Fruit fly (Drosophila melanogaster) whole organism, embryonic: ENCODE measurements around the gene solo.

ENCODE experiments used
- Ada2b ChIP-seq: fragments of 200-800 bp; sonication (Bioruptor generic); IDR thresholded peaks from 2 replicates; pipeline ENCODE4 v1.3.6; 2022; ENCODE audit warnings: missing biosample characterization, missing genetic modification characterization
- CG10543 ChIP-seq: fragments of 200-800 bp; sonication (Bioruptor generic); optimal IDR thresholded peaks from 3 replicates; lab custom pipeline; 2017; ENCODE audit warnings: missing biosample characterization, mild to moderate bottlenecking, missing genetic modification characterization, moderate library complexity
- CG11247 ChIP-seq: fragments of 200-800 bp; sonication (Bioruptor generic); IDR thresholded peaks from 2 replicates; pipeline ENCODE4 v1.3.6; 2022; ENCODE audit warnings: missing biosample characterization, missing genetic modification characterization
- CG12219 ChIP-seq: fragments of 200-800 bp; sonication (Bioruptor generic); optimal IDR thresholded peaks from 3 replicates; lab custom pipeline; 2018; ENCODE audit warnings: missing biosample characterization, mild to moderate bottlenecking, missing genetic modification characterization
- CG13775 ChIP-seq: fragments of 200-800 bp; sonication (Bioruptor generic); optimal IDR thresholded peaks from 3 replicates; lab custom pipeline; 2017; ENCODE audit warnings: missing biosample characterization, mild to moderate bottlenecking, missing genetic modification characterization
- CG14667 ChIP-seq: fragments of 200-800 bp; sonication (Bioruptor generic); IDR thresholded peaks from 2 replicates; pipeline ENCODE4 v1.3.6; 2022; ENCODE audit warnings: missing biosample characterization, missing genetic modification characterization
- CG15073 ChIP-seq: fragments of 200-800 bp; sonication (Bioruptor generic); optimal IDR thresholded peaks from 2 replicates; lab custom pipeline; 2016; ENCODE audit warnings: missing biosample characterization, missing genetic modification characterization
- CG2120 ChIP-seq: fragments of 200-800 bp; sonication (Bioruptor generic); optimal IDR thresholded peaks from 3 replicates; lab custom pipeline; 2016; ENCODE audit warnings: missing biosample characterization, missing genetic modification characterization
- CG2202 ChIP-seq: fragments of 200-800 bp; sonication (Bioruptor generic); optimal IDR thresholded peaks from 2 replicates; lab custom pipeline; 2018; ENCODE audit warnings: missing biosample characterization, mild to moderate bottlenecking, missing genetic modification characterization
- CG30403 ChIP-seq: fragments of 200-800 bp; sonication (Bioruptor generic); optimal IDR thresholded peaks from 3 replicates; lab custom pipeline; 2016; ENCODE audit warnings: missing biosample characterization, missing genetic modification characterization
- CG33213 ChIP-seq: fragments of 200-800 bp; sonication (Bioruptor generic); optimal IDR thresholded peaks from 3 replicates; lab custom pipeline; 2016; ENCODE audit warnings: missing biosample characterization, missing genetic modification characterization
- CG4282 ChIP-seq: fragments of 200-800 bp; sonication (Bioruptor generic); optimal IDR thresholded peaks from 2 replicates; lab custom pipeline; 2016; ENCODE audit warnings: missing biosample characterization, missing genetic modification characterization
- CG4820 ChIP-seq: fragments of 200-800 bp; sonication (Bioruptor generic); optimal IDR thresholded peaks from 3 replicates; lab custom pipeline; 2016; ENCODE audit warnings: missing biosample characterization, missing genetic modification characterization
- CG6254 ChIP-seq: fragments of 200-800 bp; sonication (Bioruptor generic); optimal IDR thresholded peaks from 3 replicates; lab custom pipeline; 2017; ENCODE audit warnings: mild to moderate bottlenecking, missing biosample characterization, missing genetic modification reagents, missing genetic modification characterization
- CG6689 ChIP-seq: fragments of 200-800 bp; sonication (Bioruptor generic); IDR thresholded peaks from 2 replicates; pipeline ENCODE4 v1.3.6; 2022; ENCODE audit warnings: missing biosample characterization, missing genetic modification characterization
- Dad ChIP-seq: fragments of 200-800 bp; sonication (Bioruptor generic); optimal IDR thresholded peaks from 3 replicates; lab custom pipeline; 2016; ENCODE audit warnings: missing biosample characterization, missing genetic modification characterization
- Elba2 ChIP-seq: fragments of 200-800 bp; sonication (Bioruptor generic); optimal IDR thresholded peaks from 3 replicates; lab custom pipeline; 2016; ENCODE audit warnings: missing biosample characterization, missing genetic modification characterization
- Ets97D ChIP-seq: fragments of 200-800 bp; sonication (Bioruptor generic); optimal IDR thresholded peaks from 3 replicates; lab custom pipeline; 2016; ENCODE audit warnings: missing biosample characterization, missing genetic modification characterization
- Gsc ChIP-seq: fragments of 200-800 bp; sonication (Bioruptor generic); IDR thresholded peaks from 2 replicates; pipeline ENCODE4 v1.3.6; 2022; ENCODE audit warnings: missing biosample characterization, missing genetic modification characterization
- H15 ChIP-seq: fragments of 200-800 bp; sonication (Bioruptor generic); IDR thresholded peaks from 3 replicates; pipeline ENCODE4 v1.3.6; 2022; ENCODE audit warnings: missing biosample characterization, missing genetic modification characterization
- HmgD ChIP-seq: fragments of 200-800 bp; sonication (Bioruptor generic); optimal IDR thresholded peaks from 3 replicates; lab custom pipeline; 2016; ENCODE audit warnings: missing biosample characterization, missing genetic modification characterization
- Lpt ChIP-seq: fragments of >200 bp; optimal IDR thresholded peaks from 2 replicates; lab custom pipeline; 2018; ENCODE audit warnings: missing biosample characterization, missing genetic modification characterization
- MTF-1 ChIP-seq: fragments of 200-800 bp; sonication (Bioruptor generic); optimal IDR thresholded peaks from 2 replicates; lab custom pipeline; 2018; ENCODE audit warnings: missing biosample characterization, mild to moderate bottlenecking, missing genetic modification characterization, borderline replicate concordance
- Meics ChIP-seq: fragments of 200-800 bp; sonication (Bioruptor generic); optimal IDR thresholded peaks from 2 replicates; lab custom pipeline; 2017; ENCODE audit warnings: missing biosample characterization, mild to moderate bottlenecking, missing genetic modification characterization
- Oli ChIP-seq: fragments of 200-800 bp; sonication (Bioruptor generic); optimal IDR thresholded peaks from 2 replicates; lab custom pipeline; 2018; ENCODE audit warnings: missing biosample characterization, mild to moderate bottlenecking, missing genetic modification characterization, moderate library complexity
- Sox100B ChIP-seq: fragments of 200-800 bp; sonication (Bioruptor generic); optimal IDR thresholded peaks from 3 replicates; lab custom pipeline; 2018; ENCODE audit warnings: missing biosample characterization, mild to moderate bottlenecking, missing genetic modification characterization
- ap ChIP-seq: fragments of 200-800 bp; sonication (Bioruptor generic); IDR thresholded peaks from 2 replicates; pipeline ENCODE4 v1.3.6; 2022; ENCODE audit warnings: missing biosample characterization, missing genetic modification characterization
- bcd ChIP-seq: fragments of 200-800 bp; sonication (Bioruptor generic); optimal IDR thresholded peaks from 2 replicates; lab custom pipeline; 2017; ENCODE audit warnings: missing biosample characterization, mild to moderate bottlenecking, missing genetic modification characterization
- chif ChIP-seq, 2 experiments: fragments of 200-800 bp; sonication (Bioruptor generic); optimal IDR thresholded peaks; 3 replicates each; lab custom pipeline; 2016; ENCODE audit warnings: missing biosample characterization in 2 of 2, missing genetic modification characterization in 2 of 2
- crp ChIP-seq, 2 experiments: fragments of 200-800 bp; sonication (Bioruptor generic); optimal IDR thresholded peaks; 2 replicates in 1 of 2; 3 replicates in 1 of 2; lab custom pipeline; 2017; ENCODE audit warnings: missing biosample characterization in 2 of 2, missing genetic modification characterization in 2 of 2, mild to moderate bottlenecking in 1 of 2, moderate library complexity in 1 of 2
- dpn ChIP-seq, 2 experiments: fragments of 200-800 bp; sonication (Bioruptor generic); optimal IDR thresholded peaks; 3 replicates each; lab custom pipeline; 2016; ENCODE audit warnings: missing biosample characterization in 2 of 2, missing genetic modification characterization in 2 of 2
- dysf ChIP-seq: fragments of 200-800 bp; sonication (Bioruptor generic); IDR thresholded peaks from 3 replicates; pipeline ENCODE4 v1.3.6; 2022; ENCODE audit warnings: missing biosample characterization, missing genetic modification characterization
- grn ChIP-seq: fragments of 200-800 bp; sonication (Bioruptor generic); optimal IDR thresholded peaks from 3 replicates; lab custom pipeline; 2017; ENCODE audit warnings: missing biosample characterization, missing genetic modification characterization
- hth ChIP-seq: fragments of >200 bp; optimal IDR thresholded peaks from 2 replicates; lab custom pipeline; 2017; ENCODE audit warnings: inconsistent platforms
- insv ChIP-seq, 2 experiments: fragments of 200-800 bp; sonication (Bioruptor generic); optimal IDR thresholded peaks; 3 replicates each; lab custom pipeline; 2016 to 2018; ENCODE audit warnings: missing biosample characterization in 2 of 2, missing genetic modification characterization in 2 of 2
- lab ChIP-seq: fragments of 200-800 bp; sonication (Bioruptor generic); optimal IDR thresholded peaks from 3 replicates; lab custom pipeline; 2017; ENCODE audit warnings: missing biosample characterization, missing genetic modification characterization, mild to moderate bottlenecking, moderate library complexity, missing genetic modification reagents
- lilli ChIP-seq: fragments of 200-800 bp; sonication (Bioruptor generic); optimal IDR thresholded peaks from 3 replicates; lab custom pipeline; 2016; ENCODE audit warnings: missing biosample characterization, missing genetic modification characterization
- mld ChIP-seq: fragments of 200-800 bp; sonication (Bioruptor generic); IDR thresholded peaks from 3 replicates; pipeline ENCODE4 v1.3.6; 2022; ENCODE audit warnings: missing biosample characterization, missing genetic modification characterization; ENCODE audit not compliant: partially characterized antibody
- nmo ChIP-seq: fragments of 200-800 bp; sonication (Bioruptor generic); optimal IDR thresholded peaks from 2 replicates; lab custom pipeline; 2018; ENCODE audit warnings: missing biosample characterization, mild to moderate bottlenecking, missing genetic modification characterization, moderate library complexity
- prd ChIP-seq, 3 experiments: fragments of >200 bp in 2 of 3; fragments of 200-800 bp in 1 of 3; sonication (Bioruptor generic) in 1 of 3; optimal IDR thresholded peaks in 2 of 3; IDR thresholded peaks in 1 of 3; 2 replicates in 2 of 3; 3 replicates in 1 of 3; pipeline versions ENCODE4 v1.3.6 to Lab custom; 2017 to 2022; ENCODE audit warnings: missing biosample characterization in 1 of 3, missing genetic modification characterization in 1 of 3
- pros ChIP-seq: fragments of 200-800 bp; sonication (Bioruptor generic); optimal IDR thresholded peaks from 3 replicates; lab custom pipeline; 2019; ENCODE audit warnings: missing biosample characterization, mild to moderate bottlenecking, missing genetic modification characterization, moderate library complexity
- sens ChIP-seq: fragments of 200-800 bp; sonication (Bioruptor generic); peaks from one replicate; lab custom pipeline; 2016; ENCODE audit warnings: missing biosample characterization, missing genetic modification characterization
- ssp ChIP-seq: fragments of 200-800 bp; sonication (Bioruptor generic); IDR thresholded peaks from 2 replicates; pipeline ENCODE4 v1.3.6; 2022; ENCODE audit warnings: missing biosample characterization, missing genetic modification characterization
- tgo ChIP-seq: fragments of 200-800 bp; sonication (Bioruptor generic); IDR thresholded peaks from 3 replicates; pipeline ENCODE4 v1.3.6; 2022; ENCODE audit warnings: missing biosample characterization, missing genetic modification characterization

The solo gene

DNA sequence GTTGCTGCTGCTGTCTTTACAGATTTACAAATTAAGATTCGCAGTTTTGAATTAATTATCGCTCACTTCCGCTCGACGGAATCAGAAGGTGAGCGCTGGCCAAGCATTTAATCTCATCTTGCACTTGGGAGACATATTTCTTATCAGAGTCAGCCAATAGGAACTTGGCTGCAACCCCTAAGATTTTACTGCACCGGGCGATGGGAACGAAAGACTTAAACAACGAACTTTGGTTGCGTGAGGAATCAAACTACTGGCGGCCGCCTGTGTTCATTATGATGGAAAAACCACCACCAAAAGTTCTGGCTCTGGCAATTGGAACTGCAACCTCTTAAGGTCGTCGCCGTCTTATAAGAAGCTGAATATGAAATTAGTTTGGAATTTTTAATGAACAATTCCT lies 17.7 kb upstream of the solo start:
- TF ChIP-seq insv (GFP tag; optimal IDR thresholded peaks at IDR 0.05; lab: Kevin White, UChicago) = peak in 1 of 2 experiments; percentile 89
- TF ChIP-seq ssp = no peak
- TF ChIP-seq CG13775 = no peak
- peak; percentile 39 for TF ChIP-seq sens (GFP tag; lab: Kevin White, UChicago)
- TF ChIP-seq CG11247 (GFP tag; lab: Robert Waterston, UW) = peak; percentile 49; the same call in 1 of the 2 replicates
- peak; percentile 99 for TF ChIP-seq Elba2 (GFP tag; lab: Kevin White, UChicago)
- TF ChIP-seq pros = peak; percentile 82
- TF ChIP-seq, all 482 proteins: peak for 5

DNA sequence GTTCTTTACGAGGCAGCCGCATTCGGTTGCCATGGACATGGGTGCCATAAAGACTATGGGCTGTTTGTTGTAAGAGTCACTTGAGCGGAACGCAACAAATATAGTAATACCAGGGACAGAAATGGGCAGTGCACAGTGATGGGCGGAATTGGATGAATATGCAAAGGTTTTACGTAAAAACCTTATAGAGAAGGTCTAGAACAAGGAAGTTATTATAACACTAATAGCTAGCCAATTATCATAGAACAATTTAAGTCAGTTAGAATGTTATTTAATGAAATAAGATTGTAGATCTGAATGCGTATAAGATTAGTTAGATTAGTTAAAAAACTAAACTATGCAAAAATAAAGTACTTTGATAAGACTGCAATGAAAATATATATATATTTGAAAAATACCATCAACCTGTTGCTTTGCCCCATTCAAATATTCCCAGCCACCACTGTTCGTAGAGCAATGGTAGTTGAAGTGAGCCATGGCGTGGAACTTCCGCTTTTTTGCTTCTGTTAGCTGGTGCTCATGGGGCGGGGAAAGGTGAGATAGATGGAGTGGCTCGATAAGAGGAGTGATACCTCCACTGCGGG lies 8.6 kb upstream of the solo start:
- TF ChIP-seq ap (GFP tag; lab: Robert Waterston, UW) = peak; percentile 27; the same call in 1 of the 2 replicates
- no peak for TF ChIP-seq prd (optimal IDR thresholded peaks at IDR 0.05; lab: Kevin White, UChicago)
- TF ChIP-seq prd (GFP tag; IDR thresholded peaks at IDR 0.05; lab: Robert Waterston, UW) = 0 out of 3 replicates have a peak, but pooled peaks have one; percentile 18
- peak in 1 of 2 experiments; percentile 27 for TF ChIP-seq chif (GFP tag; optimal IDR thresholded peaks at IDR 0.05; lab: Kevin White, UChicago)
- peak; percentile 8 for TF ChIP-seq CG30403 (GFP tag; lab: Kevin White, UChicago)
- TF ChIP-seq nmo (GFP tag; lab: Kevin White, UChicago) = no peak
- TF ChIP-seq Ada2b (GFP tag; lab: Robert Waterston, UW) = 0 out of 2 replicates have a peak, but pooled peaks have one; percentile 13
- peak; percentile 11 for TF ChIP-seq Oli (tag; lab: Kevin White, UChicago)
- no peak for TF ChIP-seq CG2202
- TF ChIP-seq Dad = no peak
- TF ChIP-seq lilli (GFP tag; lab: Kevin White, UChicago) = peak; percentile 14
- no peak for TF ChIP-seq Gsc (GFP tag; lab: Robert Waterston, UW)
- no peak for TF ChIP-seq CG10543 (GFP tag; lab: Kevin White, UChicago)
- TF ChIP-seq CG4820 (GFP tag; lab: Kevin White, UChicago) = peak; percentile 26
- TF ChIP-seq H15 (GFP tag; lab: Robert Waterston, UW) = no peak
- TF ChIP-seq hth (lab: Kevin White, UChicago) = no peak
- peak; percentile 24 for TF ChIP-seq Meics (GFP tag; lab: Kevin White, UChicago)
- peak; percentile 32 for TF ChIP-seq Sox100B (GFP tag; lab: Kevin White, UChicago)
- no peak for TF ChIP-seq mld (GFP tag; lab: Robert Waterston, UW)
- peak; percentile 36; the same call in 1 of the 2 replicates for TF ChIP-seq CG6689 (GFP tag; lab: Robert Waterston, UW)
- TF ChIP-seq CG2120 = peak; percentile 9
- TF ChIP-seq crp (GFP tag; optimal IDR thresholded peaks at IDR 0.05; lab: Kevin White, UChicago) = no peak
- no peak for TF ChIP-seq Lpt (GFP tag; lab: Kevin White, UChicago)
- peak; percentile 57; the same call in 2 of the 3 replicates for TF ChIP-seq dysf (GFP tag; lab: Robert Waterston, UW)
- TF ChIP-seq CG33213 (GFP tag; lab: Kevin White, UChicago) = no peak
- TF ChIP-seq CG15073 (GFP tag; lab: Kevin White, UChicago) = peak; percentile 91
- TF ChIP-seq bcd = no peak
- TF ChIP-seq HmgD (GFP tag; lab: Kevin White, UChicago) = no peak
- no peak for TF ChIP-seq CG12219
- no peak for TF ChIP-seq CG13775
- peak; percentile 10 for TF ChIP-seq lab (GFP tag; lab: Kevin White, UChicago)
- no peak for TF ChIP-seq CG4282 (GFP tag; lab: Kevin White, UChicago)
- no peak for TF ChIP-seq CG14667 (GFP tag; lab: Robert Waterston, UW)
- no peak for TF ChIP-seq Ets97D (GFP tag; lab: Kevin White, UChicago)
- TF ChIP-seq dpn (GFP tag; optimal IDR thresholded peaks at IDR 0.05; lab: Kevin White, UChicago) = no peak
- no peak for TF ChIP-seq MTF-1 (GFP tag; lab: Kevin White, UChicago)
- TF ChIP-seq tgo (GFP tag; lab: Robert Waterston, UW) = 0 out of 3 replicates have a peak, but pooled peaks have one; percentile 35
- peak; percentile 76 for TF ChIP-seq sens (GFP tag; lab: Kevin White, UChicago)
- TF ChIP-seq grn (GFP tag; lab: Kevin White, UChicago) = peak; percentile 24
- TF ChIP-seq CG6254 (GFP tag; lab: Kevin White, UChicago) = no peak
- TF ChIP-seq, all 482 proteins: peak for 18
